Worm (Caenorhabditis elegans): ENCODE data around the gene best-5.
A peak's percentile ranks its signal among the peaks of the same experiment; 100 is the strongest.

best-5 gene

DNA sequence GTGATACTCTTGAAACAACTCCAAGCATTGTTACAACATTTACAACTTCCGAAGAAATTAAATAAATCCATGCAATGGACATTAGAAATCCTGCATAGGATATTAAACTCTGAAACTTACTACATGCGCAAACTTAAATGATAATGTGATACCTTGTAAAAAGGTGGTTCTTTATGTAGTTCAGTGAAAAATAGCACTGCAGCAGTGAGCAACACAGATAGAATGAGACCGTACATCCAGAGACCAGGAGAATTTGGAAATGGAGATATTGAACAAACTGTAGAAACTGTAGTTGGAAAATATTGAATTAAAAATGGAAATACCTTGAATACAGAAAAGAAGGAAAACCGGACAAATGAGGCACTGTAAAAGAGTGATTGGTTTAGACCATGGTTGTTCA lies 21.1 kb upstream of the best-5 start:
- no peak for TF ChIP-seq zip-2 (tag; optimal IDR thresholded peaks at IDR 0.05)
- TF ChIP-seq nhr-41 (GFP tag; IDR thresholded peaks at IDR 0.05): no peak
- TF ChIP-seq aha-1 (tag): peak; percentile 93

DNA sequence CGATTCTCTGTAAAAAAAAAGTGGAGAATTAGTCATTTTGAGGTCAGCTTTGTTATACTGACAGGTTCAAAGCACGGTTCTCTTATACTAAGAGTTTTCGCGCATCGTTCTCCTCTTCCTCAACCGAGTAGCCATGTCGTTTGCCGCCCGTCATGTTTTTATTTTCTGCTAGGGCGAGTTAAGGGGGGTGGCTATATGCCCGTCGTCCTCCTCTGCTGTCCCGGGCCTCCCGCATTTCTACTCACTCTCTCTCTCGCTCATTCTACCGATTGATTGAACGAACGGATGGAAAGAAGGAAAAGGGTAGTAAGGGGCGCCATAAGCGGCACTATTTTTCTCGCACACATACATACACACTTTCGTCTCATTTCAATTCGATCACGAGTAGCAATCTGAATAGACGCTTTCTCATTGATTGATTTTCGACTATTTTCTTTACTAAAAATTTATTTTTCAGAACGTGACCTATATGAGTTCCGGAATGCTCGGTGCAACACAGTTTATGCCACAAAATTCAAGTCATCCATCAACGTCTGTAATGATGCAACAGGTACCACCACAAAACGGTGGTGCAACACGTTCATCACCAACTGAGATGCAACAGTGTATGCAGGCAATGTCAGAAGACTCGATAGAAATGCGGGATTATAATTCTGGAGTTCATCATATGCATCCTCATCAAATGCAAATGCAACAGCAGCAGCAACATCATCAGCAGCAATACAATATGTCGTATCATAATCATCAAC lies 15.3 kb upstream of the best-5 start:
- TF ChIP-seq ceh-44 (GFP tag; IDR thresholded peaks at IDR 0.05) (no peak), madf-5 (GFP tag; IDR thresholded peaks at IDR 0.05) (no peak), ctbp-1 (GFP tag; IDR thresholded peaks at IDR 0.05) (no peak), aha-1 (tag) (peak; percentile 75), egl-27 (tag; optimal IDR thresholded peaks at IDR 0.05) (no peak), unc-62 (GFP tag; optimal IDR thresholded peaks at IDR 0.05 in 1 of 2) (peak in 1 of 2 experiments; percentile 75), unc-62 (tag; optimal IDR thresholded peaks at IDR 0.05) (no peak), T26A8.4 (GFP tag; IDR thresholded peaks at IDR 0.05) (no peak), tag-97 (GFP tag; IDR thresholded peaks at IDR 0.05) (no peak), zfp-3 (GFP tag; conservative IDR thresholded peaks at IDR 0.05) (no peak)

DNA sequence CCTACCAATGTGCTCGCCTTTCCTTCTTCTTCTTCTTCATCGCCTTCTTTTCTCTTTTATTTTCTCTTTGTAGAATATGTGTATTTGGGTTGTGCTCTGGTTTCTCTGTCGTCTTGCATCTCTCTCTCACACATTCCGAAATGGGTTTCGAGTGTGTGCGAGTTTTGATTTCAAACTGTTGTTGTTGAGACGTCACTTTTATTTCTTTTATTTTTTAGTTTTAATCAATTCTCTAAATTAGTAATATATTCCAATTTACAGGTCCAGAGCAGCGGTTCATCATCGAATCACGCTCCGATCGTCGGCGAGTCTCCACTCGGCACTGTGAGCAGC lies 14.5 kb upstream of the best-5 start:
- peak; percentile 14 for TF ChIP-seq hlh-30 (tag; optimal IDR thresholded peaks at IDR 0.05; ENCODE audit: insufficient read depth)
- TF ChIP-seq Y5F2A.4 (GFP tag; optimal IDR thresholded peaks at IDR 0.05): no peak
- TF ChIP-seq snpc-4 (tag; optimal IDR thresholded peaks at IDR 0.05): no peak
- TF ChIP-seq mes-2 (tag; optimal IDR thresholded peaks at IDR 0.05; ENCODE audit: poor library complexity, severe bottlenecking): peak; percentile 34
- peak in 1 of 2 experiments; percentile 62 for TF ChIP-seq unc-62 (GFP tag; optimal IDR thresholded peaks at IDR 0.05 in 1 of 2)
- no peak for TF ChIP-seq unc-62 (tag; optimal IDR thresholded peaks at IDR 0.05)

DNA sequence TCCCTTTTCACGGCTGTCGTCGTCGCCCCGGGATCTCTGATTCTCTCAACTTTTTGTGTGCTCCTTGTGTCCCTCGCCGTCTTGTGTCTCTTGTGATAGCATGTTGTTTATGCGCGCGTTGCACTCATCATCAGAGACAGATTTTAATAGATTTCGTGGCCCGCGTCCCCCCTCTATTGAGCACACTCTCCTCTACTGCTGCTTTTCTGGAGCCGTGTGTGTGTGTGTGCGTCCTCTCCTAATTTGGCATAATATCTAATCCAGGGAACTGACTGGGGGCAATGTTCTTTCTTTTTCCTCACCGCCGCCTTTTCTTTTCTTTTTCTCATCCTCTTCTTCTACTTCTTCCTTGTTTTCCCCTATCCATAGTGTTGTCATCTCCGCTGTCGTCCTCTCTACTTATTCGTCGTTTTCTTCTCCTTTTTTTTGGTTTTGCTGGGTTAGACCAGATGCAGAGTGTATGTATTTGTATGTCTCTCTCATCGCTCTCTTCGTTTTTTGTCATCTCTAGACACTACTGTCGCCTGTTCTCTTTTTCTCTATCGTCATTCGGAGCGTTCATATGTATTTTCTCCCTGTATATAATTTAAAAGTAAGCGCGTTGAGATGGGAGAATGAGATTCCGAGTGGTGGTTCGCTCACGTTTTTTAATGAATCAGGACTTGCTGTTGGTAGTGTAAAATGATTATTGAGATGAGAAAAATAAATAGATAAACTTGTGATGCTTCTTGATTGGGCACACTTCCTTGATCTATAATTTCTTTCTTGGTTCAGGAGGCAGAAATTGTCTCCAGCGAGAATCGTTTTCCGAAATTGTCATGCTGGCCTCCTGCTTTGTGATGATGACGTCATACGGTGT lies 13.9 kb upstream of the best-5 start:
- TF ChIP-seq snpc-1.2 (GFP tag; IDR thresholded peaks at IDR 0.05) (no peak), Y105C5A.15 (GFP tag; IDR thresholded peaks at IDR 0.05) (0 out of 2 replicates have a peak, but pooled peaks have one; percentile 5), ZK337.2 (GFP tag; IDR thresholded peaks at IDR 0.05) (no peak), lin-29 (GFP tag; IDR thresholded peaks at IDR 0.05) (no peak), madf-9 (GFP tag; conservative IDR thresholded peaks at IDR 0.05) (no peak), ceh-82 (tag; optimal IDR thresholded peaks at IDR 0.05) (no peak), ceh-44 (GFP tag; IDR thresholded peaks at IDR 0.05) (no peak), set-16 (GFP tag; IDR thresholded peaks at IDR 0.05) (peak; percentile 26; the same call in 1 of the 2 replicates), aha-1 (tag) (peak; percentile 74), nhr-77 (tag; optimal IDR thresholded peaks at IDR 0.05) (no peak), tra-1 (GFP tag; IDR thresholded peaks at IDR 0.05) (no peak), Y75B8A.6 (GFP tag; IDR thresholded peaks at IDR 0.05) (no peak), hlh-11 (tag; optimal IDR thresholded peaks at IDR 0.05) (peak; percentile 39), tag-97 (GFP tag; IDR thresholded peaks at IDR 0.05) (no peak), nhr-11 (tag; optimal IDR thresholded peaks at IDR 0.05) (peak; percentile 40), zfp-2 (tag; optimal IDR thresholded peaks at IDR 0.05) (no peak), saeg-2 (GFP tag; IDR thresholded peaks at IDR 0.05) (no peak), spr-1 (tag; optimal IDR thresholded peaks at IDR 0.05) (peak; percentile 18), sdz-12 (GFP tag; optimal IDR thresholded peaks at IDR 0.05) (no peak), ctbp-1 (GFP tag; IDR thresholded peaks at IDR 0.05) (peak; percentile 64; the same call in 1 of the 2 replicates), F10B5.3 (tag; optimal IDR thresholded peaks at IDR 0.05) (no peak), lir-3 (tag; optimal IDR thresholded peaks at IDR 0.05) (no peak), gei-8 (GFP tag; optimal IDR thresholded peaks at IDR 0.05) (no peak), hlh-30 (tag; optimal IDR thresholded peaks at IDR 0.05; ENCODE audit: insufficient read depth) (peak; percentile 31), fkh-10 (GFP tag; optimal IDR thresholded peaks at IDR 0.05) (peak; percentile 16), unc-62 (GFP tag; optimal IDR thresholded peaks at IDR 0.05 in 1 of 2) (peak in 1 of 2 experiments; percentile 94), unc-62 (tag; optimal IDR thresholded peaks at IDR 0.05) (no peak), dve-1 (tag; optimal IDR thresholded peaks at IDR 0.05; ENCODE audit: insufficient read depth) (peak; percentile 55), ZK546.5 (tag; optimal IDR thresholded peaks at IDR 0.05) (no peak), rbr-2 (tag; optimal IDR thresholded peaks at IDR 0.05) (peak; percentile 73), lin-1 (GFP tag; IDR thresholded peaks at IDR 0.05) (no peak), ces-1 (GFP tag; optimal IDR thresholded peaks at IDR 0.05) (no peak), F49E8.2 (tag; optimal IDR thresholded peaks at IDR 0.05; ENCODE audit: borderline replicate concordance) (no peak)
